Fruit fly (Drosophila melanogaster): ENCODE results near the gene CG18273.

The CG18273 gene

dm6 chrX:523179-523851 lies 35.9 kb upstream of the CG18273 start, which contains the start of gene elav (continued):
- peak; percentile 75 for TF ChIP-seq Dif (GFP tag; optimal IDR thresholded peaks at IDR 0.05; ENCODE audit: partially characterized antibody)
- TF ChIP-seq pan (optimal IDR thresholded peaks at IDR 0.05), result no peak
- peak; percentile 93 for TF ChIP-seq Rel (GFP tag; optimal IDR thresholded peaks at IDR 0.05)
- TF ChIP-seq Rel (tag; optimal IDR thresholded peaks at IDR 0.05), result peak; percentile 92
- TF ChIP-seq sage (GFP tag; optimal IDR thresholded peaks at IDR 0.05), result peak; percentile 93
- TF ChIP-seq tai (GFP tag; optimal IDR thresholded peaks at IDR 0.05), result no peak
- peak; percentile 65 to 99 for TF ChIP-seq foxo (GFP tag; optimal IDR thresholded peaks at IDR 0.05)
- peak; percentile 98 for TF ChIP-seq sv (GFP tag; optimal IDR thresholded peaks at IDR 0.05)
- no peak for TF ChIP-seq Abd-B (GFP tag; optimal IDR thresholded peaks at IDR 0.05)
- TF ChIP-seq br (GFP tag; optimal IDR thresholded peaks at IDR 0.05), result peak; percentile 98
- TF ChIP-seq Hr78 (GFP tag; optimal IDR thresholded peaks at IDR 0.05), result no peak
- TF ChIP-seq Jra (GFP tag; optimal IDR thresholded peaks at IDR 0.05), result peak; percentile 82
- TF ChIP-seq dl (GFP tag; optimal IDR thresholded peaks at IDR 0.05; ENCODE audit: insufficient read depth in 1 of 2, partially characterized antibody in 2 of 2), result peak; percentile 61 to 88
- peak; percentile 99 for TF ChIP-seq Sp1 (GFP tag; optimal IDR thresholded peaks at IDR 0.05)
- no peak for TF ChIP-seq Vsx2 (GFP tag; optimal IDR thresholded peaks at IDR 0.05; ENCODE audit: partially characterized antibody)
- peak; percentile 95 for TF ChIP-seq brk (GFP tag; optimal IDR thresholded peaks at IDR 0.05)
- no peak for TF ChIP-seq N (GFP tag; optimal IDR thresholded peaks at IDR 0.05)

- no peak for TF ChIP-seq lola (GFP tag; optimal IDR thresholded peaks at IDR 0.05)
- TF ChIP-seq sage (GFP tag; optimal IDR thresholded peaks at IDR 0.05), result peak; percentile 44
- TF ChIP-seq OdsH (GFP tag; optimal IDR thresholded peaks at IDR 0.05), result peak; percentile 85
- TF ChIP-seq woc (GFP tag; optimal IDR thresholded peaks at IDR 0.05), result peak; percentile 66
- TF ChIP-seq dsf (GFP tag; optimal IDR thresholded peaks at IDR 0.05; ENCODE audit: borderline replicate concordance), result peak; percentile 25
- TF ChIP-seq tai (GFP tag; optimal IDR thresholded peaks at IDR 0.05), result peak; percentile 93
- TF ChIP-seq jim (GFP tag; optimal IDR thresholded peaks at IDR 0.05), result peak; percentile 97
- TF ChIP-seq N (GFP tag; optimal IDR thresholded peaks at IDR 0.05), result no peak
- TF ChIP-seq HLH106 (tag; optimal IDR thresholded peaks at IDR 0.05), result peak; percentile 77
- peak; percentile 93 for TF ChIP-seq rgr (GFP tag; optimal IDR thresholded peaks at IDR 0.05)
- peak; percentile 23 to 95 for TF ChIP-seq foxo (GFP tag; optimal IDR thresholded peaks at IDR 0.05)
- TF ChIP-seq dl (GFP tag; optimal IDR thresholded peaks at IDR 0.05; ENCODE audit: insufficient read depth in 1 of 2, partially characterized antibody in 2 of 2), result peak in 1 of 2 experiments; percentile 70
- TF ChIP-seq brk (GFP tag; optimal IDR thresholded peaks at IDR 0.05), result peak; percentile 83
- peak; percentile 52 for TF ChIP-seq CG9705 (GFP tag; optimal IDR thresholded peaks at IDR 0.05)
- TF ChIP-seq pan (optimal IDR thresholded peaks at IDR 0.05), result no peak
- TF ChIP-seq Hr78 (GFP tag; optimal IDR thresholded peaks at IDR 0.05), result no peak
- TF ChIP-seq ey (GFP tag; optimal IDR thresholded peaks at IDR 0.05), result peak; percentile 91
- TF ChIP-seq Dif (GFP tag; optimal IDR thresholded peaks at IDR 0.05; ENCODE audit: partially characterized antibody), result peak; percentile 76
- TF ChIP-seq Dfd (GFP tag; optimal IDR thresholded peaks at IDR 0.05), result no peak
- peak; percentile 88 for TF ChIP-seq fru (GFP tag; optimal IDR thresholded peaks at IDR 0.05)
- peak; percentile 64 for TF ChIP-seq GATAd (GFP tag; optimal IDR thresholded peaks at IDR 0.05)
- no peak for TF ChIP-seq Myc (optimal IDR thresholded peaks at IDR 0.05)
- TF ChIP-seq Mio (GFP tag; optimal IDR thresholded peaks at IDR 0.05), result peak; percentile 50
- TF ChIP-seq Sp1 (GFP tag; optimal IDR thresholded peaks at IDR 0.05), result peak; percentile 74
- peak; percentile 69 for TF ChIP-seq dmrt93B (GFP tag; optimal IDR thresholded peaks at IDR 0.05)
- TF ChIP-seq usp (GFP tag; optimal IDR thresholded peaks at IDR 0.05), result no peak
- peak; percentile 71 for TF ChIP-seq psq (GFP tag; optimal IDR thresholded peaks at IDR 0.05)
- TF ChIP-seq Hr83 (GFP tag; optimal IDR thresholded peaks at IDR 0.05; ENCODE audit: poor library complexity, severe bottlenecking), result peak; percentile 98
- TF ChIP-seq h (GFP tag; optimal IDR thresholded peaks at IDR 0.05), result peak; percentile 91
- peak; percentile 88 for TF ChIP-seq br (GFP tag; optimal IDR thresholded peaks at IDR 0.05)
- TF ChIP-seq Vsx2 (GFP tag; optimal IDR thresholded peaks at IDR 0.05; ENCODE audit: partially characterized antibody), result no peak
- TF ChIP-seq Hnf4 (GFP tag; optimal IDR thresholded peaks at IDR 0.05), result peak; percentile 93
- TF ChIP-seq Rel (GFP tag; optimal IDR thresholded peaks at IDR 0.05), result no peak
- TF ChIP-seq Rel (tag; optimal IDR thresholded peaks at IDR 0.05), result peak; percentile 57
- no peak for TF ChIP-seq CrebA (GFP tag; optimal IDR thresholded peaks at IDR 0.05; ENCODE audit: borderline replicate concordance)
- peak; percentile 73 for TF ChIP-seq CG32264 (GFP tag; optimal IDR thresholded peaks at IDR 0.05)
- TF ChIP-seq Jra (GFP tag; optimal IDR thresholded peaks at IDR 0.05), result peak; percentile 85
- no peak for TF ChIP-seq Abd-B (GFP tag; optimal IDR thresholded peaks at IDR 0.05)
- TF ChIP-seq sv (GFP tag; optimal IDR thresholded peaks at IDR 0.05), result peak; percentile 88
Measured at dm6 chrX:522357-523043, 35.1 kb upstream of the CG18273 start.

Measured in whole organism, wandering third instar larva.